Worm (Caenorhabditis elegans): ENCODE results near the gene sdz-36.

Gene sdz-36

ce11 chrIV:9668103-9668672, 22.6 kb upstream of the sdz-36 start:
- TF ChIP-seq lsy-2 (tag; optimal IDR thresholded peaks at IDR 0.05) = peak in 1 of 2 experiments; percentile 39
- no peak for TF ChIP-seq nhr-25 (tag; optimal IDR thresholded peaks at IDR 0.05)
- TF ChIP-seq nhr-129 (tag; optimal IDR thresholded peaks at IDR 0.05) = peak; percentile 3
- peak; percentile 38 for TF ChIP-seq ztf-4 (tag; optimal IDR thresholded peaks at IDR 0.05)
- no peak for TF ChIP-seq snpc-4 (tag; optimal IDR thresholded peaks at IDR 0.05)
- TF ChIP-seq crh-2 (tag; optimal IDR thresholded peaks at IDR 0.05) = peak; percentile 44
- TF ChIP-seq nhr-237 (tag; optimal IDR thresholded peaks at IDR 0.05) = no peak
- no peak for TF ChIP-seq lin-11 (tag; optimal IDR thresholded peaks at IDR 0.05)
- TF ChIP-seq ceh-82 (tag; optimal IDR thresholded peaks at IDR 0.05) = no peak
- peak; percentile 59 for TF ChIP-seq F13H6.1 (tag; optimal IDR thresholded peaks at IDR 0.05)
- no peak for TF ChIP-seq ZK546.5 (tag; optimal IDR thresholded peaks at IDR 0.05)
- peak; percentile 77 for TF ChIP-seq sma-9 (GFP tag; optimal IDR thresholded peaks at IDR 0.05)
- no peak for TF ChIP-seq sma-9 (tag; optimal IDR thresholded peaks at IDR 0.05)

ce11 chrIV:9669969-9670368, 20.8 kb upstream of the sdz-36 start:
- TF ChIP-seq gmeb-1 (tag; optimal IDR thresholded peaks at IDR 0.05) (peak; percentile 68), nhr-23 (tag; optimal IDR thresholded peaks at IDR 0.05) (no peak), nhr-129 (tag; optimal IDR thresholded peaks at IDR 0.05) (peak; percentile 65), ztf-11 (tag; optimal IDR thresholded peaks at IDR 0.05) (no peak), nhr-12 (tag; optimal IDR thresholded peaks at IDR 0.05) (no peak), ztf-1 (GFP tag; conservative IDR thresholded peaks at IDR 0.05) (no peak), C34F6.9 (tag; optimal IDR thresholded peaks at IDR 0.05) (no peak), crh-2 (tag; optimal IDR thresholded peaks at IDR 0.05) (peak; percentile 30), lin-11 (tag; optimal IDR thresholded peaks at IDR 0.05) (no peak), alr-1 (tag; optimal IDR thresholded peaks at IDR 0.05) (no peak), nhr-237 (tag; optimal IDR thresholded peaks at IDR 0.05) (no peak), aly-2 (tag; optimal IDR thresholded peaks at IDR 0.05) (no peak), egl-27 (tag; optimal IDR thresholded peaks at IDR 0.05) (peak; percentile 33), nhr-77 (tag; optimal IDR thresholded peaks at IDR 0.05) (no peak), ceh-82 (tag; optimal IDR thresholded peaks at IDR 0.05) (no peak), peb-1 (tag; optimal IDR thresholded peaks at IDR 0.05) (no peak), mdl-1 (tag; optimal IDR thresholded peaks at IDR 0.05) (peak; percentile 59 to 83), elt-1 (tag; optimal IDR thresholded peaks at IDR 0.05) (peak; percentile 77), unc-39 (tag; optimal IDR thresholded peaks at IDR 0.05) (no peak), lin-39 (tag; optimal IDR thresholded peaks at IDR 0.05) (no peak), lsy-2 (tag; optimal IDR thresholded peaks at IDR 0.05) (peak in 1 of 2 experiments; percentile 70), ZK546.5 (tag; optimal IDR thresholded peaks at IDR 0.05) (no peak), unc-55 (GFP tag; optimal IDR thresholded peaks at IDR 0.05) (no peak), elt-3 (tag; optimal IDR thresholded peaks at IDR 0.05) (no peak), skn-1 (tag; optimal IDR thresholded peaks at IDR 0.05) (no peak), nhr-10 (tag; optimal IDR thresholded peaks at IDR 0.05) (no peak), ceh-16 (tag; optimal IDR thresholded peaks at IDR 0.05) (no peak), lin-13 (GFP tag; optimal IDR thresholded peaks at IDR 0.05) (peak; percentile 26), sma-9 (GFP tag; optimal IDR thresholded peaks at IDR 0.05) (peak; percentile 93), sma-9 (tag; optimal IDR thresholded peaks at IDR 0.05) (no peak), sma-3 (GFP tag; optimal IDR thresholded peaks at IDR 0.05) (peak; percentile 70), R02D3.7 (tag; optimal IDR thresholded peaks at IDR 0.05) (no peak), zag-1 (tag; optimal IDR thresholded peaks at IDR 0.05) (no peak), ztf-4 (tag; optimal IDR thresholded peaks at IDR 0.05) (no peak), sem-4 (tag; optimal IDR thresholded peaks at IDR 0.05) (peak; percentile 21), ama-1 (optimal IDR thresholded peaks at IDR 0.05) (no peak), mab-5 (tag; optimal IDR thresholded peaks at IDR 0.05) (no peak), dmd-4 (tag; optimal IDR thresholded peaks at IDR 0.05) (no peak), F13H6.1 (tag; optimal IDR thresholded peaks at IDR 0.05) (peak; percentile 9), Y55F3AM.14 (GFP tag; optimal IDR thresholded peaks at IDR 0.05) (no peak), nhr-11 (tag; optimal IDR thresholded peaks at IDR 0.05) (no peak), nhr-6 (tag; optimal IDR thresholded peaks at IDR 0.05) (peak; percentile 81), fos-1 (tag; optimal IDR thresholded peaks at IDR 0.05) (peak; percentile 37), mbf-1 (tag; optimal IDR thresholded peaks at IDR 0.05) (no peak), unc-62 (GFP tag; optimal IDR thresholded peaks at IDR 0.05) (no peak), snpc-4 (tag; optimal IDR thresholded peaks at IDR 0.05) (no peak), blmp-1 (tag; optimal IDR thresholded peaks at IDR 0.05; ENCODE audit: insufficient read depth) (peak; percentile 61), nhr-25 (tag; optimal IDR thresholded peaks at IDR 0.05) (peak; percentile 68), nhr-21 (tag; optimal IDR thresholded peaks at IDR 0.05) (peak; percentile 81)

Data from whole organism, L2 larva.